Worm (Caenorhabditis elegans) whole organism, young adult: ENCODE measurements around the gene F44D12.10.

Source experiments
- B0336.3 ChIP-seq: fragments of 200-800 bp; sonication (Bioruptor generic); IDR thresholded peaks from 2 replicates; pipeline ENCODE4 v1.3.6; 2022; ENCODE audit warnings: missing genetic modification characterization, missing compliant biosample characterization
- C06A6.2 ChIP-seq: fragments of 200-800 bp; sonication (Bioruptor generic); conservative IDR thresholded peaks from 2 replicates; pipeline ENCODE4 v1.3.6; 2022; ENCODE audit warnings: missing genetic modification characterization, missing compliant biosample characterization
- D2030.7 ChIP-seq: fragments of 200-800 bp; sonication (Bioruptor generic); IDR thresholded peaks from 2 replicates; pipeline ENCODE4 v1.3.6; 2022; ENCODE audit warnings: missing genetic modification reagents, missing genetic modification characterization, missing compliant biosample characterization
- F23B12.7 ChIP-seq: sonication (generic microtip); optimal IDR thresholded peaks from 2 replicates; lab custom pipeline; 2017; ENCODE audit warnings: missing genetic modification characterization, mild to moderate bottlenecking, missing compliant biosample characterization, antibody characterized with exemption, moderate library complexity; ENCODE audit not compliant: insufficient read depth
- F57A8.1 ChIP-seq: fragments of 200-800 bp; sonication (Bioruptor generic); optimal IDR thresholded peaks from 2 replicates; lab custom pipeline; 2018; ENCODE audit warnings: mild to moderate bottlenecking, missing genetic modification characterization, moderate library complexity, missing compliant biosample characterization
- Y56A3A.18 ChIP-seq: fragments of 200-800 bp; sonication (Bioruptor generic); IDR thresholded peaks from 2 replicates; pipeline ENCODE4 v1.3.6; 2022; ENCODE audit warnings: missing genetic modification reagents, missing genetic modification characterization, missing compliant biosample characterization
- aptf-2 ChIP-seq: fragments of 200-800 bp; sonication (Bioruptor generic); conservative IDR thresholded peaks from 2 replicates; pipeline ENCODE4 v1.3.6; 2022; ENCODE audit warnings: missing genetic modification reagents, missing genetic modification characterization, missing compliant biosample characterization
- atf-7 ChIP-seq: sonication (generic microtip); optimal IDR thresholded peaks from 2 replicates; lab custom pipeline; 2017; ENCODE audit warnings: mild to moderate bottlenecking, missing genetic modification characterization, missing compliant biosample characterization
- athp-1 ChIP-seq: sonication (generic microtip); optimal IDR thresholded peaks from 2 replicates; lab custom pipeline; 2017; ENCODE audit warnings: mild to moderate bottlenecking, missing genetic modification characterization, missing compliant biosample characterization
- attf-5 ChIP-seq: fragments of 200-800 bp; sonication (Bioruptor generic); optimal IDR thresholded peaks from 2 replicates; lab custom pipeline; 2018; ENCODE audit warnings: mild to moderate bottlenecking, missing genetic modification characterization, missing compliant biosample characterization
- ceh-27 ChIP-seq: fragments of 200-800 bp; sonication (Bioruptor generic); optimal IDR thresholded peaks from 2 replicates; lab custom pipeline; 2018; ENCODE audit warnings: mild to moderate bottlenecking, missing genetic modification characterization, moderate library complexity, missing compliant biosample characterization
- ceh-91 ChIP-seq: fragments of 200-800 bp; sonication (Bioruptor generic); IDR thresholded peaks from 2 replicates; pipeline ENCODE4 v1.3.6; 2022; ENCODE audit warnings: missing genetic modification reagents, missing genetic modification characterization, missing compliant biosample characterization
- chd-7 ChIP-seq: sonication (generic microtip); optimal IDR thresholded peaks from 2 replicates; lab custom pipeline; 2016; ENCODE audit warnings: mild to moderate bottlenecking, missing genetic modification characterization, moderate library complexity, missing compliant biosample characterization
- die-1 ChIP-seq: sonication (generic microtip); optimal IDR thresholded peaks from 2 replicates; lab custom pipeline; 2016; ENCODE audit warnings: missing genotype, mild to moderate bottlenecking, missing genetic modification characterization, missing compliant biosample characterization
- dox-1 ChIP-seq: fragments of 200-800 bp; sonication (Bioruptor generic); IDR thresholded peaks from 2 replicates; pipeline ENCODE4 v1.3.6; 2022; ENCODE audit warnings: missing genetic modification reagents, missing genetic modification characterization, missing compliant biosample characterization
- ekl-4 ChIP-seq: fragments of 200-800 bp; sonication (Bioruptor generic); IDR thresholded peaks from 2 replicates; pipeline ENCODE4 v1.3.6; 2022; ENCODE audit warnings: missing genetic modification reagents, missing genetic modification characterization, missing compliant biosample characterization
- hmg-20 ChIP-seq: fragments of 200-800 bp; sonication (Bioruptor generic); IDR thresholded peaks from 2 replicates; pipeline ENCODE4 v1.3.6; 2022; ENCODE audit warnings: missing genetic modification reagents, missing genetic modification characterization, missing compliant biosample characterization
- hrde-1 ChIP-seq: sonication (generic microtip); optimal IDR thresholded peaks from 2 replicates; lab custom pipeline; 2016; ENCODE audit warnings: missing genetic modification characterization, mild to moderate bottlenecking, missing compliant biosample characterization, moderate library complexity, missing genotype, missing genetic modification reagents, borderline replicate concordance
- let-526 ChIP-seq: fragments of 200-800 bp; sonication (Bioruptor generic); IDR thresholded peaks from 2 replicates; pipeline ENCODE4 v1.3.6; 2022; ENCODE audit warnings: missing genetic modification reagents, missing genetic modification characterization, missing compliant biosample characterization
- lin-35 ChIP-seq, 3 experiments: fragments of 150-350 bp in 2 of 3; sonication (generic microtip) in 1 of 3; optimal IDR thresholded peaks; 2 replicates each; lab custom pipeline; 2014 to 2018; ENCODE audit warnings: missing biosample characterization in 3 of 3, missing genetic modification characterization in 3 of 3, missing genetic modification reagents in 3 of 3
- lin-40 ChIP-seq: sonication (generic microtip); optimal IDR thresholded peaks from 2 replicates; lab custom pipeline; 2016; ENCODE audit warnings: missing genetic modification characterization, mild to moderate bottlenecking, missing compliant biosample characterization, missing genotype, missing genetic modification reagents
- madf-10 ChIP-seq: sonication (generic microtip); optimal IDR thresholded peaks from 2 replicates; lab custom pipeline; 2016; ENCODE audit warnings: mild to moderate bottlenecking, missing genetic modification characterization, missing compliant biosample characterization
- madf-3 ChIP-seq: fragments of 200-800 bp; sonication (Bioruptor generic); IDR thresholded peaks from 2 replicates; pipeline ENCODE4 v1.3.6; 2022; ENCODE audit warnings: missing genetic modification reagents, missing genetic modification characterization, missing compliant biosample characterization
- madf-6 ChIP-seq: fragments of 200-800 bp; sonication (Bioruptor generic); IDR thresholded peaks from 2 replicates; pipeline ENCODE4 v1.3.6; 2022; ENCODE audit warnings: missing genetic modification reagents, missing genetic modification characterization, missing compliant biosample characterization
- nfya-2 ChIP-seq: fragments of 200-800 bp; sonication (Bioruptor generic); IDR thresholded peaks from 2 replicates; pipeline ENCODE4 v1.3.6; 2022; ENCODE audit warnings: missing genetic modification reagents, missing genetic modification characterization, missing compliant biosample characterization
- nhr-80 ChIP-seq: sonication (generic microtip); optimal IDR thresholded peaks from 2 replicates; lab custom pipeline; 2016; ENCODE audit warnings: missing genetic modification characterization, missing compliant biosample characterization
- pbrm-1 ChIP-seq: fragments of 200-800 bp; sonication (Bioruptor generic); IDR thresholded peaks from 2 replicates; pipeline ENCODE4 v1.3.6; 2022; ENCODE audit warnings: missing genetic modification reagents, missing genetic modification characterization, missing compliant biosample characterization
- pha-4 ChIP-seq: fragments of 150-350 bp; sonication (generic microtip); optimal IDR thresholded peaks from 2 replicates; lab custom pipeline; 2014; ENCODE audit warnings: missing biosample characterization, missing genetic modification reagents, missing genetic modification characterization
- rcor-1 ChIP-seq: fragments of 200-800 bp; sonication (Bioruptor generic); IDR thresholded peaks from 2 replicates; pipeline ENCODE4 v1.3.6; 2022; ENCODE audit warnings: missing genetic modification reagents, missing genetic modification characterization, missing compliant biosample characterization
- repo-1 ChIP-seq: sonication (generic microtip); optimal IDR thresholded peaks from 2 replicates; lab custom pipeline; 2017; ENCODE audit warnings: mild to moderate bottlenecking, missing genetic modification characterization, missing compliant biosample characterization
- snpc-1.3 ChIP-seq: sonication (generic microtip); optimal IDR thresholded peaks from 2 replicates; lab custom pipeline; 2017; ENCODE audit warnings: missing genetic modification characterization, mild to moderate bottlenecking, missing compliant biosample characterization, antibody characterized with exemption, moderate library complexity, missing genotype, missing genetic modification reagents; ENCODE audit not compliant: insufficient read depth
- snpc-3.4 ChIP-seq: sonication (generic microtip); optimal IDR thresholded peaks from 2 replicates; lab custom pipeline; 2017; ENCODE audit warnings: missing genetic modification characterization, mild to moderate bottlenecking, missing compliant biosample characterization, antibody characterized with exemption, moderate library complexity, missing genotype, missing genetic modification reagents
- snpc-4 ChIP-seq, 5 experiments: fragments of 150-350 bp in 1 of 5; sonication (generic microtip) in 4 of 5; optimal IDR thresholded peaks; 2 replicates each; lab custom pipeline; 2014 to 2018; ENCODE audit warnings: missing genetic modification characterization in 5 of 5, missing biosample characterization in 3 of 5, antibody characterized with exemption in 2 of 5, mild to moderate bottlenecking in 2 of 5, missing compliant biosample characterization in 2 of 5, missing genotype in 2 of 5, moderate library complexity in 2 of 5, missing genetic modification reagents in 1 of 5
- tlf-1 ChIP-seq: fragments of 200-800 bp; sonication (Bioruptor generic); optimal IDR thresholded peaks from 2 replicates; lab custom pipeline; 2018; ENCODE audit warnings: mild to moderate bottlenecking, missing genetic modification characterization, missing compliant biosample characterization
- unc-130 ChIP-seq: sonication (generic microtip); optimal IDR thresholded peaks from 2 replicates; lab custom pipeline; 2016; ENCODE audit warnings: missing genetic modification reagents, missing genetic modification characterization, missing compliant biosample characterization
- xnd-1 ChIP-seq: sonication (generic microtip); optimal IDR thresholded peaks from 2 replicates; lab custom pipeline; 2016; ENCODE audit warnings: missing genotype, missing genetic modification reagents, missing genetic modification characterization, missing compliant biosample characterization
- ztf-28 ChIP-seq: fragments of 200-800 bp; sonication (Bioruptor generic); IDR thresholded peaks from 2 replicates; pipeline ENCODE4 v1.3.6; 2022; ENCODE audit warnings: missing genetic modification reagents, missing genetic modification characterization, missing compliant biosample characterization

The F44D12.10 gene

ce11 chrIV:9994895-9995394 is 41.9 kb downstream of the F44D12.10 start, which contains the start of gene uba-1 (continued):
- peak; percentile 59 for TF ChIP-seq F23B12.7 (tag; lab: Kevin White, UChicago)
- TF ChIP-seq pbrm-1 (GFP tag; lab: Robert Waterston, UW), result peak; percentile 63; the same call in 1 of the 2 replicates
- TF ChIP-seq xnd-1 (tag; lab: Kevin White, UChicago), result peak; percentile 75
- peak; percentile 94 for TF ChIP-seq B0336.3 (GFP tag; lab: Robert Waterston, UW)
- TF ChIP-seq unc-130 (GFP tag; lab: Kevin White, UChicago), result peak; percentile 55
- peak; percentile 84 for TF ChIP-seq repo-1
- TF ChIP-seq hrde-1 (tag; lab: Kevin White, UChicago), result peak; percentile 36
- no peak; the same call in 1 of the 2 replicates for TF ChIP-seq C06A6.2 (GFP tag; lab: Robert Waterston, UW)
- peak; percentile 45 for TF ChIP-seq attf-5 (GFP tag; lab: Kevin White, UChicago)
- TF ChIP-seq ekl-4 (GFP tag; lab: Robert Waterston, UW), result peak; percentile 71; the same call in 1 of the 2 replicates
- no peak for TF ChIP-seq F57A8.1
- TF ChIP-seq ceh-91 (GFP tag; lab: Robert Waterston, UW), result peak; percentile 73; the same call in 1 of the 2 replicates
- TF ChIP-seq let-526, result no peak
- TF ChIP-seq nhr-80, result peak; percentile 7
- 0 out of 2 replicates have a peak, but pooled peaks have one; percentile 6 for TF ChIP-seq rcor-1 (GFP tag; lab: Robert Waterston, UW)
- TF ChIP-seq chd-7 (tag; lab: Kevin White, UChicago), result peak; percentile 35
- no peak for TF ChIP-seq hmg-20 (GFP tag; lab: Robert Waterston, UW)
- peak; percentile 14 for TF ChIP-seq snpc-1.3 (tag; lab: Kevin White, UChicago)
- TF ChIP-seq madf-10, result peak; percentile 53
- no peak for TF ChIP-seq pha-4
- TF ChIP-seq nfya-2 (GFP tag; lab: Robert Waterston, UW), result no peak
- TF ChIP-seq D2030.7 (GFP tag; lab: Robert Waterston, UW), result peak; percentile 68
- TF ChIP-seq tlf-1 (GFP tag; lab: Kevin White, UChicago), result peak; percentile 87
- 0 out of 2 replicates have a peak, but pooled peaks have one; percentile 19 for TF ChIP-seq aptf-2 (GFP tag; lab: Robert Waterston, UW)
- no peak; the same call in 1 of the 2 replicates for TF ChIP-seq Y56A3A.18 (GFP tag; lab: Robert Waterston, UW)
- peak; percentile 94 for TF ChIP-seq madf-6 (GFP tag; lab: Robert Waterston, UW)
- TF ChIP-seq ceh-27 (GFP tag; lab: Kevin White, UChicago), result peak; percentile 46
- TF ChIP-seq die-1 (tag; lab: Kevin White, UChicago), result peak; percentile 42
- TF ChIP-seq lin-35 (GFP tag; optimal IDR thresholded peaks at IDR 0.05; lab: Kevin White, UChicago), result peak; percentile 13 to 77 (median 48)
- peak; percentile 48 for TF ChIP-seq atf-7
- no peak for TF ChIP-seq madf-3 (GFP tag; lab: Robert Waterston, UW)
- TF ChIP-seq snpc-4 (GFP tag; optimal IDR thresholded peaks at IDR 0.05; lab: Kevin White, UChicago), result no peak
- TF ChIP-seq snpc-4 (tag; optimal IDR thresholded peaks at IDR 0.05; lab: Kevin White, UChicago), result peak; percentile 6 to 50 (median 40)
- TF ChIP-seq snpc-3.4 (tag; lab: Kevin White, UChicago), result peak; percentile 42
- peak; percentile 76 for TF ChIP-seq dox-1
- no peak for TF ChIP-seq ztf-28 (GFP tag; lab: Robert Waterston, UW)
- TF ChIP-seq athp-1, result peak; percentile 53
- peak; percentile 31 for TF ChIP-seq lin-40 (tag; lab: Kevin White, UChicago)
